Fruit fly (Drosophila melanogaster) whole organism, wandering third instar larva: ENCODE results near the gene Cep290.

Experiments
- Abd-B ChIP-seq: fragments of >200 bp; optimal IDR thresholded peaks from 2 replicates; lab custom pipeline; 2017; ENCODE audit warnings: missing biosample characterization, missing genetic modification characterization
- CG32264 ChIP-seq: fragments of 200-800 bp; sonication (Bioruptor generic); optimal IDR thresholded peaks from 2 replicates; lab custom pipeline; 2016; ENCODE audit warnings: missing biosample characterization, missing genetic modification characterization
- CrebA ChIP-seq: fragments of 200-800 bp; sonication (Bioruptor generic); optimal IDR thresholded peaks from 2 replicates; lab custom pipeline; 2016; ENCODE audit warnings: missing biosample characterization, mild to moderate bottlenecking, missing genetic modification characterization, borderline replicate concordance
- Dfd ChIP-seq: fragments of >200 bp; optimal IDR thresholded peaks from 2 replicates; lab custom pipeline; 2017; ENCODE audit warnings: missing biosample characterization, missing genetic modification characterization
- Dif ChIP-seq: fragments of 200-275, 200-300 bp; sonication (Bioruptor generic); optimal IDR thresholded peaks from 2 replicates; lab custom pipeline; 2018; ENCODE audit warnings: missing biosample characterization, missing genetic modification characterization; ENCODE audit not compliant: partially characterized antibody
- GATAd ChIP-seq: sonication (Bioruptor generic); optimal IDR thresholded peaks from 2 replicates; lab custom pipeline; 2016; ENCODE audit warnings: missing biosample characterization, missing genetic modification characterization
- HLH106 ChIP-seq: fragments of 200-800 bp; optimal IDR thresholded peaks from 3 replicates; lab custom pipeline; 2019; ENCODE audit warnings: missing biosample characterization, mild to moderate bottlenecking, missing genetic modification characterization, moderate library complexity
- Hnf4 ChIP-seq: fragments of 200-800 bp; sonication (Bioruptor generic); optimal IDR thresholded peaks from 2 replicates; lab custom pipeline; 2016; ENCODE audit warnings: missing biosample characterization, mild to moderate bottlenecking, missing genetic modification characterization
- Hr78 ChIP-seq: fragments of >200 bp; optimal IDR thresholded peaks from 2 replicates; lab custom pipeline; 2017; ENCODE audit warnings: missing biosample characterization, missing genetic modification characterization
- Hr83 ChIP-seq: fragments of 200-300 bp; sonication (Bioruptor generic); optimal IDR thresholded peaks from 2 replicates; lab custom pipeline; 2016; ENCODE audit warnings: missing biosample characterization, mild to moderate bottlenecking, missing genetic modification characterization, moderate library complexity; ENCODE audit not compliant: poor library complexity, severe bottlenecking
- Jra ChIP-seq: sonication (Bioruptor generic); optimal IDR thresholded peaks from 2 replicates; lab custom pipeline; 2016; ENCODE audit warnings: missing biosample characterization, missing genetic modification characterization
- Mio ChIP-seq: sonication (Bioruptor generic); optimal IDR thresholded peaks from 2 replicates; lab custom pipeline; 2016; ENCODE audit warnings: missing biosample characterization, missing genetic modification characterization
- N ChIP-seq: fragments of >200 bp; optimal IDR thresholded peaks from 2 replicates; lab custom pipeline; 2018; ENCODE audit warnings: missing biosample characterization, missing external identifiers, missing genetic modification characterization
- OdsH ChIP-seq: fragments of 200-800 bp; sonication (Bioruptor generic); optimal IDR thresholded peaks from 2 replicates; lab custom pipeline; 2016; ENCODE audit warnings: missing biosample characterization, mild to moderate bottlenecking, missing genetic modification characterization
- Rel ChIP-seq, 2 experiments: fragments of 200-800 bp; sonication (Bioruptor generic) in 1 of 2; optimal IDR thresholded peaks; 2 replicates in 1 of 2; 3 replicates in 1 of 2; lab custom pipeline; 2016 to 2019; ENCODE audit warnings: mild to moderate bottlenecking in 2 of 2, missing biosample characterization in 2 of 2, missing genetic modification characterization in 2 of 2, moderate library complexity in 1 of 2
- Vsx2 ChIP-seq: fragments of 200-300, 225-300 bp; sonication (Bioruptor generic); optimal IDR thresholded peaks from 2 replicates; lab custom pipeline; 2018; ENCODE audit warnings: missing biosample characterization, missing genetic modification characterization; ENCODE audit not compliant: partially characterized antibody
- br ChIP-seq: fragments of 200-800 bp; sonication (Bioruptor generic); optimal IDR thresholded peaks from 2 replicates; lab custom pipeline; 2016; ENCODE audit warnings: missing biosample characterization, missing genetic modification characterization
- brk ChIP-seq: fragments of 200-800 bp; sonication (Bioruptor generic); optimal IDR thresholded peaks from 2 replicates; lab custom pipeline; 2016; ENCODE audit warnings: missing biosample characterization, mild to moderate bottlenecking, missing genetic modification characterization
- dl ChIP-seq, 2 experiments: fragments of 175-275, 200-275 bp in 1 of 2; fragments of 200-275 bp in 1 of 2; sonication (Bioruptor generic); optimal IDR thresholded peaks; lab custom pipeline; 2018; ENCODE audit warnings: mild to moderate bottlenecking in 2 of 2, missing biosample characterization in 2 of 2, missing genetic modification characterization in 2 of 2, moderate library complexity in 2 of 2; ENCODE audit not compliant: partially characterized antibody in 2 of 2, insufficient read depth in 1 of 2
- dmrt93B ChIP-seq: fragments of 200-800 bp; sonication (Bioruptor generic); optimal IDR thresholded peaks from 2 replicates; lab custom pipeline; 2018; ENCODE audit warnings: missing biosample characterization, mild to moderate bottlenecking, missing genetic modification characterization
- ey ChIP-seq: fragments of 200-800 bp; sonication (Bioruptor generic); optimal IDR thresholded peaks from 2 replicates; lab custom pipeline; 2016; ENCODE audit warnings: missing biosample characterization, missing genetic modification characterization
- foxo ChIP-seq, 2 experiments: fragments of 200-800 bp; sonication (Bioruptor generic); optimal IDR thresholded peaks; 2 replicates in 1 of 2; 3 replicates in 1 of 2; lab custom pipeline; 2016 to 2017; ENCODE audit warnings: missing biosample characterization in 2 of 2, missing genetic modification characterization in 2 of 2
- fru ChIP-seq: fragments of 200-800 bp; sonication (Bioruptor generic); optimal IDR thresholded peaks from 3 replicates; lab custom pipeline; 2016; ENCODE audit warnings: missing biosample characterization, mild to moderate bottlenecking, missing genetic modification characterization
- h ChIP-seq: fragments of 200-800 bp; sonication (Bioruptor generic); optimal IDR thresholded peaks from 3 replicates; lab custom pipeline; 2016; ENCODE audit warnings: missing biosample characterization, mild to moderate bottlenecking, missing genetic modification characterization
- jim ChIP-seq: fragments of 175-275, 200-325 bp; sonication (Bioruptor generic); optimal IDR thresholded peaks from 2 replicates; lab custom pipeline; 2016; ENCODE audit warnings: missing biosample characterization, mild to moderate bottlenecking, missing genetic modification characterization
- pan ChIP-seq: fragments of >200 bp; optimal IDR thresholded peaks from 2 replicates; lab custom pipeline; 2017
- psq ChIP-seq: fragments of 200-800 bp; sonication (Bioruptor generic); optimal IDR thresholded peaks from 3 replicates; lab custom pipeline; 2017; ENCODE audit warnings: missing biosample characterization, mild to moderate bottlenecking, missing genetic modification characterization, moderate library complexity
- rgr ChIP-seq: fragments of 200-800 bp; sonication (Bioruptor generic); optimal IDR thresholded peaks from 3 replicates; lab custom pipeline; 2016; ENCODE audit warnings: missing biosample characterization, mild to moderate bottlenecking, missing genetic modification characterization
- sage ChIP-seq: fragments of 200-800 bp; sonication (Bioruptor generic); optimal IDR thresholded peaks from 2 replicates; lab custom pipeline; 2016; ENCODE audit warnings: missing biosample characterization, mild to moderate bottlenecking, missing genetic modification characterization
- sv ChIP-seq: fragments of 200-800 bp; sonication (Bioruptor generic); optimal IDR thresholded peaks from 3 replicates; lab custom pipeline; 2016; ENCODE audit warnings: missing biosample characterization, missing genetic modification characterization
- tai ChIP-seq: sonication (Bioruptor generic); optimal IDR thresholded peaks from 2 replicates; lab custom pipeline; 2016; ENCODE audit warnings: missing biosample characterization, missing genetic modification characterization
- usp ChIP-seq: fragments of >200 bp; optimal IDR thresholded peaks from 2 replicates; lab custom pipeline; 2017; ENCODE audit warnings: missing biosample characterization, missing genetic modification characterization
- woc ChIP-seq: sonication (Bioruptor generic); optimal IDR thresholded peaks from 2 replicates; lab custom pipeline; 2016; ENCODE audit warnings: missing biosample characterization, mild to moderate bottlenecking, missing genetic modification characterization

Cep290 gene

DNA sequence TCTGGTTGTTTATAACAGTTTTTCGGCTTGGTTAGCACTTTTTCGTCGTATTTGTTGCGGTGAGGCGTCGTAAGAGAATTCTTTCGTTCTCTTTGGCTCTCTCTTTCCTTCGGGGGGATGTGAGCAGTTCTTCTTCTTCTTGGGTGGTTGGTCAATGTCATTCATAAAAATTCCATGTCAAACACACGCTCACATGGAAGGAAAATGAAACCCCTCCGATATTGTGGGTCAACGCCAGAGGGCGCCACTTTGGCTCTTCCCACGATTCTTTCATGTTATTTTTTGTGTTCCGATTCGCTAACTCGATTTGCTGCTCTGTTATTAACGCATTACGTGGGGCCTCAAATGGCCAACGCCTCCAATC is 39.1 kb downstream of the Cep290 start:
- TF ChIP-seq Abd-B (GFP tag; lab: Kevin White, UChicago) (no peak), Hr78 (GFP tag; lab: Kevin White, UChicago) (no peak), brk (GFP tag; lab: Kevin White, UChicago) (no peak), usp (no peak), CG32264 (no peak), ey (GFP tag; lab: Kevin White, UChicago) (no peak), foxo (GFP tag; optimal IDR thresholded peaks at IDR 0.05; lab: Kevin White, UChicago) (no peak), GATAd (no peak), Jra (GFP tag; lab: Kevin White, UChicago) (no peak), Hr83 (GFP tag; lab: Kevin White, UChicago) (no peak), pan (no peak), CrebA (GFP tag; lab: Kevin White, UChicago) (no peak), sv (no peak), tai (GFP tag; lab: Kevin White, UChicago) (no peak), jim (GFP tag; lab: Kevin White, UChicago) (no peak), sage (GFP tag; lab: Kevin White, UChicago) (no peak), HLH106 (tag; lab: Kevin White, UChicago) (no peak), Mio (no peak), Vsx2 (no peak), rgr (GFP tag; lab: Kevin White, UChicago) (no peak)

- no peak for TF ChIP-seq OdsH (GFP tag; lab: Kevin White, UChicago)
Measured at dm6 chr3L:883786-884185, 40.1 kb downstream of the Cep290 start.

- no peak for TF ChIP-seq HLH106 (tag; lab: Kevin White, UChicago)
- no peak for TF ChIP-seq Dfd (GFP tag; lab: Kevin White, UChicago)
- no peak for TF ChIP-seq Vsx2
- TF ChIP-seq Jra (GFP tag; lab: Kevin White, UChicago): no peak
- TF ChIP-seq N (GFP tag; lab: Kevin White, UChicago): no peak
- no peak for TF ChIP-seq tai (GFP tag; lab: Kevin White, UChicago)
- no peak for TF ChIP-seq jim (GFP tag; lab: Kevin White, UChicago)
- no peak for TF ChIP-seq Hr83 (GFP tag; lab: Kevin White, UChicago)
- TF ChIP-seq brk (GFP tag; lab: Kevin White, UChicago): no peak
- TF ChIP-seq dmrt93B: no peak
- TF ChIP-seq CG32264: no peak
- no peak for TF ChIP-seq Dif
Measured at dm6 chr3L:884239-884638, 40.5 kb downstream of the Cep290 start.

DNA sequence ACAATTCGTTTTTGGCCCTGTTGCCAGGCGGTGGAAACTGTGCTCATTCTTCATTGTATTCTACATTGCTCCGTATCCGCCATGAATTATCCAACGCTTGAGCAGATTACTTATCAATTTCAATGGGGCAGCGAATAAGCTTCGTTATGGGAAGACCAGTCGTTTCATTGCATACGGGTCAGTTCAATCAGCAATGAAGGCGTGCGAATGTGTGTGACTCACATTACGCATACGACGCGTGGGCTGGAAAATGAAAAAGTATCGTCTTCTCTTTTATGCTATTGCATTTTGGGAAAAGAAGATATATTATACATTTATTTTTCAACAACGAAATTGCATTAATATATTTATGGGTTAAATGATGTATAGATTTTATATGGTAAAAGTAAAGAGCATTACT is 41.3 kb downstream of the Cep290 start:
- TF ChIP-seq ey (GFP tag; lab: Kevin White, UChicago) (no peak), Rel (GFP tag; optimal IDR thresholded peaks at IDR 0.05; lab: Kevin White, UChicago) (no peak), Rel (tag; optimal IDR thresholded peaks at IDR 0.05; lab: Kevin White, UChicago) (peak; percentile 14)

DNA sequence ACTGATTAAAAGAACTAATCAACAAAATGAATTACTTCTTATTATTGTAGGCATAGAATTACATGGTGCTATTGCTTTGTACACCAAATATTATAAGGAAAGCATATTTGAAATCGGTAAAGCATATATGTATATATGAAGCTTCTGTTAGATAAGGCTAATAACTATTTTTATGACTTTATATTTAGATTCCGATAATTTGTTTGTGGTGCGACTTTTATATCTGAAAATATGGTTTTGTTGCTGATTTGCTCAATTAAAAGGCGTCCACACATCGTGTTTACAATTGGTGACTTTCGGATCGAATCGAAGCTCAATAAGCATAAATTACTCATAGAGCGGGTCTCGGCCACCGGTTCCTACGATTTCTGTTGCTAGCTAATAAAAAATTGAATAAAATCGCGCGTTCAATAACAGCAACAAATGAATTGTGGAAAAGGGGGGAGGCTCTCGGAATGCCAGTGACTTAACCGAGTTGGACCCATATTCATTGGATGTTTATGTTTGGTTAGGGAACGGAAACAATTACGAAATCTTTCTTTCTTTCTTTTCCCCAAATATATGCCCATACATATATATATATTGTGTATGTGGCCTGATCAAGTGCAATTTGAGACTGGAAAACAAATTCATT is 42.0 kb downstream of the Cep290 start:
- TF ChIP-seq OdsH (GFP tag; lab: Kevin White, UChicago): no peak
- no peak for TF ChIP-seq Mio
- TF ChIP-seq Dif: no peak
- TF ChIP-seq dmrt93B: no peak
- no peak for TF ChIP-seq woc (GFP tag; lab: Kevin White, UChicago)
- no peak for TF ChIP-seq sv
- TF ChIP-seq CG32264: no peak
- no peak for TF ChIP-seq GATAd
- TF ChIP-seq Hr78 (GFP tag; lab: Kevin White, UChicago): no peak
- no peak for TF ChIP-seq br (GFP tag; lab: Kevin White, UChicago)
- TF ChIP-seq Hnf4 (GFP tag; lab: Kevin White, UChicago): no peak
- TF ChIP-seq psq (GFP tag; lab: Kevin White, UChicago): no peak
- no peak for TF ChIP-seq dl (GFP tag; optimal IDR thresholded peaks at IDR 0.05; lab: Kevin White, UChicago; ENCODE audit: insufficient read depth in 1 of 2, partially characterized antibody in 2 of 2)
- no peak for TF ChIP-seq tai (GFP tag; lab: Kevin White, UChicago)
- no peak for TF ChIP-seq fru (GFP tag; lab: Kevin White, UChicago)
- no peak for TF ChIP-seq foxo (GFP tag; optimal IDR thresholded peaks at IDR 0.05; lab: Kevin White, UChicago)
- no peak for TF ChIP-seq Vsx2
- TF ChIP-seq h (GFP tag; lab: Kevin White, UChicago): no peak
